Worm (Caenorhabditis elegans): ENCODE results near the gene far-6.

- TF ChIP-seq W03F9.2 (tag; optimal IDR thresholded peaks at IDR 0.05) = no peak
- no peak for TF ChIP-seq him-1 (tag; optimal IDR thresholded peaks at IDR 0.05)
- no peak for TF ChIP-seq dao-5 (tag; optimal IDR thresholded peaks at IDR 0.05)
These were observed 6.1 kb downstream of the far-6 start for ce11 chrIV:13334287-13334686.

All from whole organism, L4/young adult.